Worm (Caenorhabditis elegans) whole organism, early embryonic: ENCODE results near the gene F45G2.8.

Experiments
- B0310.2 ChIP-seq: sonication (generic microtip); optimal IDR thresholded peaks from 2 replicates; lab custom pipeline; 2016; ENCODE audit warnings: mild to moderate bottlenecking, missing genetic modification characterization, missing compliant biosample characterization
- F13C5.2 ChIP-seq: sonication (generic microtip); optimal IDR thresholded peaks from 2 replicates; lab custom pipeline; 2017; ENCODE audit warnings: mild to moderate bottlenecking, missing genetic modification characterization, inconsistent platforms, missing compliant biosample characterization
- aly-1 ChIP-seq: sonication (generic microtip); optimal IDR thresholded peaks from 2 replicates; lab custom pipeline; 2016; ENCODE audit warnings: missing genetic modification characterization, missing compliant biosample characterization
- ama-1 ChIP-seq: fragments of 150-350 bp; optimal IDR thresholded peaks from 2 replicates; lab custom pipeline; 2014
- ceh-13 ChIP-seq: fragments of 200-800 bp; sonication (Bioruptor generic); optimal IDR thresholded peaks from 2 replicates; lab custom pipeline; 2018; ENCODE audit warnings: mild to moderate bottlenecking, missing genetic modification characterization, missing compliant biosample characterization
- ceh-36 ChIP-seq: sonication (generic microtip); optimal IDR thresholded peaks from 2 replicates; lab custom pipeline; 2016; ENCODE audit warnings: missing genetic modification characterization, inconsistent platforms, missing compliant biosample characterization
- ets-7 ChIP-seq: sonication (generic microtip); optimal IDR thresholded peaks from 2 replicates; lab custom pipeline; 2016; ENCODE audit warnings: missing genotype, missing genetic modification characterization, missing compliant biosample characterization
- flt-1 ChIP-seq: fragments of 200-800 bp; sonication (Bioruptor generic); IDR thresholded peaks from 2 replicates; pipeline ENCODE4 v1.3.6; 2022; ENCODE audit warnings: missing genetic modification characterization, missing compliant biosample characterization
- hmbx-1 ChIP-seq: sonication (generic microtip); optimal IDR thresholded peaks from 2 replicates; lab custom pipeline; 2016; ENCODE audit warnings: mild to moderate bottlenecking, missing genetic modification characterization, missing compliant biosample characterization
- hmg-4 ChIP-seq: fragments of 200-800 bp; sonication (Bioruptor generic); optimal IDR thresholded peaks from 2 replicates; lab custom pipeline; 2018; ENCODE audit warnings: mild to moderate bottlenecking, missing genetic modification characterization, missing compliant biosample characterization
- hnd-1 ChIP-seq: sonication (generic microtip); optimal IDR thresholded peaks from 2 replicates; lab custom pipeline; 2016; ENCODE audit warnings: missing genetic modification characterization, missing compliant biosample characterization
- pes-1 ChIP-seq: fragments of 200-800 bp; sonication (Bioruptor generic); IDR thresholded peaks from 2 replicates; pipeline ENCODE4 v1.3.6; 2022; ENCODE audit warnings: missing genetic modification reagents, missing genetic modification characterization, missing compliant biosample characterization
- scrt-1 ChIP-seq: fragments of 200-800 bp; sonication (Bioruptor generic); IDR thresholded peaks from 2 replicates; pipeline ENCODE4 v1.3.6; 2022; ENCODE audit warnings: missing genetic modification characterization, missing compliant biosample characterization
- sea-1 ChIP-seq: fragments of 200-800 bp; sonication (Bioruptor generic); conservative IDR thresholded peaks from 2 replicates; pipeline ENCODE4 v1.3.6; 2022; ENCODE audit warnings: missing genetic modification characterization, missing compliant biosample characterization
- tbx-11 ChIP-seq: fragments of 200-800 bp; sonication (Bioruptor generic); IDR thresholded peaks from 2 replicates; pipeline ENCODE4 v1.3.6; 2022; ENCODE audit warnings: missing genetic modification characterization, missing compliant biosample characterization
- tbx-37 ChIP-seq: fragments of 200-800 bp; sonication (Bioruptor generic); conservative IDR thresholded peaks from 2 replicates; pipeline ENCODE4 v1.3.6; 2022; ENCODE audit warnings: missing genetic modification reagents, missing genetic modification characterization, missing compliant biosample characterization
- tra-4 ChIP-seq: sonication (generic microtip); optimal IDR thresholded peaks from 2 replicates; lab custom pipeline; 2017; ENCODE audit warnings: missing genetic modification characterization, missing compliant biosample characterization

The F45G2.8 gene

DNA sequence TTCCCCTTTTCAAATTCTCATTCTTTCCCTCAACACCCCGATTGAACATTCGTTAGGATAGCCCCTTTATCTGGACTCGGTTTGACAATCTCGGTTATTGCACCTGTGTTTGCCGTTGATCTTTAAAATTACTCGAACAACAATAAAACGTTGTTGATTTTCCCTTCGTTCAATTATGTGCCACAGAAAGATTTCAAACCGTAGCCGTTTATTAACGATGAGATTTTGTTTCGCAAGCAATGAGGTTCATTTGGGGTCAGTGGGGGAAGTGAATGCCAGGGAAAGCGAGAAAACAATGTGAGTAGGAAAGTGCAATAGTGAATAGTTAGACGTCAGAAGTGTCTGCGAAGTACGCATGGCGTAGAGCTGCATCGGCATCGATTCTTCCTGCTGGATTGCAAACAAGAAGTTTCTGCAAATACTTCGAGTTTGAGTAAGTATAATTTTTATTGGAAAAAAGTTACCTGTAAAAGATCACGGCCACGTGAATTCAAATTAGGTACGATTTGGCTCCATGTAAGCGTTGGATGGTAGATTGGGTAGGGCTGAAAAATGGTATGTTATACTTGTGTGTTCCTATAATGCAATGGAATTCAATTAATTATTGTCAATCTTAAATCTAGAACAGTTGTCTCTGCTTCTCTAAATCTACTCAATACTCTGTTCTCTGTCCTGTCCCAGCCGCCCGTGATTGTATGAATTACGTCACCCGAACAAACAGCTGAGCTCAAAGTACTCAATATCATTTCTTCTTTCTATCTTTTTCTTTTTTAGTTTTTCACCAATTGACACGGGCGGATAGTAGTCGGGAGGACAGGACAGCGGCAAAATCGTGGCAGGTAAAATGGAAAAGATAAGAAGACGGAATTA, 29.3 kb upstream of the F45G2.8 start, which contains the start of gene kel-3:
Gene kel-3, plus strand, starts transcription at position 328 of the 870 bp plus-strand sequence.
- peak; percentile 62 for TF ChIP-seq ama-1
- TF ChIP-seq flt-1 (GFP tag; lab: Robert Waterston, UW): no peak

DNA sequence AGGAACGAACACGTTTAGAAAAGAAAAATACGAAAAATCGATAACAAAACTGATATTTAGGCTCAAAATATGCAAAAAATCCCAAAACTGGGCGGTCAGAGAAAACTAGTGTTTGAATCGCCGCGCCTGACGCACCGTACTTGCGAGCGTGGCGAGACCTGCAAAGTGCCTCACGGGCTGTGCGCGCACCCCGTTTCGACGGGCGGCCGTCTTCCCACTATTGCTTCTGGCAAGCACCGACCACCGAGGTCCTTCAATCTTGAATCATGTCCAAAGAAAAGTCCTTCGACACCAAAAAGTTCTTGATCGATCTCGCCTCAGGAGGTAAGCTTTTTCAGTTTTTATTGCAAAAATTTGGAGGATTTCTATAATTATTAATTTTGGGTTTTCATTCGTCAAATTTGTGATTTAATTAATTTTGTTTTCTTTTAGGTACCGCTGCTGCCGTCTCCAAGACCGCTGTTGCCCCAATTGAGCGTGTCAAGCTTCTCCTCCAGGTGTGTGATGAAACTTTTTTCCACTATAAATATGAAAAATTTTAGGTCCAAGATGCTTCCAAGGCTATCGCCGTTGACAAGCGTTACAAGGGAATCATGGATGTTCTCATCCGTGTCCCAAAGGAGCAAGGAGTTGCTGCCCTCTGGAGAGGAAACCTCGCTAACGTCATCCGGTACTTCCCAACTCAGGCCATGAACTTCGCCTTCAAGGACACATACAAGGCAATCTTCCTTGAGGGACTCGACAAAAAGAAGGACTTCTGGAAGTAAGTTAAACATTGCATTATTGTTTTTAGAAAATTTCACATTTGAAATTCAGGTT, 27.7 kb upstream of the F45G2.8 start, which contains the start of gene ant-1.1:
Gene ant-1.1, plus strand, starts transcription at position 199 of the 819 bp plus-strand sequence.
- 0 out of 2 replicates have a peak, but pooled peaks have one; percentile 44 for TF ChIP-seq sea-1 (GFP tag; lab: Robert Waterston, UW)
- TF ChIP-seq F13C5.2 (tag; lab: Kevin White, UChicago): peak; percentile 80
- peak; percentile 24 for TF ChIP-seq tra-4 (tag; lab: Kevin White, UChicago)
- TF ChIP-seq hmg-4: peak; percentile 62
- TF ChIP-seq tbx-37 (GFP tag; lab: Robert Waterston, UW): peak; percentile 59
- no peak for TF ChIP-seq hnd-1 (tag; lab: Kevin White, UChicago)
- TF ChIP-seq ceh-36 (tag; lab: Kevin White, UChicago): peak; percentile 20
- no peak for TF ChIP-seq ama-1
- 0 out of 2 replicates have a peak, but pooled peaks have one; percentile 20 for TF ChIP-seq scrt-1 (GFP tag; lab: Robert Waterston, UW)
- no peak for TF ChIP-seq B0310.2 (tag; lab: Kevin White, UChicago)
- TF ChIP-seq pes-1 (GFP tag; lab: Robert Waterston, UW): peak; percentile 52; the same call in 1 of the 2 replicates
- TF ChIP-seq hmbx-1 (tag; lab: Kevin White, UChicago): no peak
- no peak for TF ChIP-seq ets-7 (tag; lab: Kevin White, UChicago)

DNA sequence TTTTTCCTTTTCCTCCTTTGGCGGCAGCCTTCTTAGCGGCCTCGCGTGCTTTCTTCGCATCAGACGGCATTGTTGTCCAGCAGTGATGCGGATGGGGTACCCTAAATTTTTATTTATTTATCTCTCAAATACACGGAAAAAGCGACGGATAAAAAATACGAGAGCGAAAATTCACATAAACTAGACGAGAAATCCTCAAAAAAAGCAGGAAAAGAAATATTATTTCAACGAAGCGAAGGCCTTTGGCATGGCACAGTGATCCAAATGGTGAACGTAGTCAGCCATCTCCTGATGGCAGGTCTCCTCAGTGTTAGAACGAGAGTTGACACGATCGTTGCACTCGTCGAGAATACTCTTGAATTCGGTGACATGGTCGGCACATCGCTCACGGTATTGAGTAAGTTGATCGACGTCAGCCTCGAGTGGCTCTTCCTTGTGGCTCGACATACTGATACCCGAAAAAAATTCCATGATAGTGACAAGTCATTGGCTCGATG, 26.7 kb upstream of the F45G2.8 start, which contains the start of the genes abcf-2 and T27E9.2:
Gene abcf-2, minus strand, starts transcription at position 101 of the 497 bp plus-strand sequence.
Gene T27E9.2, minus strand, starts transcription at position 447 of the 497 bp plus-strand sequence.
- TF ChIP-seq flt-1 (GFP tag; lab: Robert Waterston, UW): no peak
- no peak for TF ChIP-seq tra-4 (tag; lab: Kevin White, UChicago)
- TF ChIP-seq ama-1: no peak

DNA sequence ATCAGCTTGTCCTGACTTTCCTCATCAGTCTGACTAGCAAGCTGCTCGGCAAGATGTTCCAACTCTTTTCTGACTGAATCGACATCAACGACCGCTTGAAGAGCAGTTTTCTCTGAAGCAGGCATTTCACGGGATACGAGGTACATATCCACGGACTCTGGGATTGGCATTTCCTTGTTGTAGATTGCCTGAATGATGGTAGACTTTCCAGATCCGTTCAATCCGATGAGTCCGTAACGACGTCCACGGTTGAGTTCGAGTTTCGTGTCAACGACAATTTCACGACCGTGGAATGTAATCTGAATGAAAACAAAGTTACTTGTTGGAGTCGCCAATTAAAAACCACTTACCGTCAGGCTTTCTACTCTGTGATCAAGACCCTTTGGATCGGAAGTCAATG, 26.1 kb upstream of the F45G2.8 start:
- no peak for TF ChIP-seq hmbx-1 (tag; lab: Kevin White, UChicago)
- TF ChIP-seq tbx-11: no peak
- no peak for TF ChIP-seq scrt-1 (GFP tag; lab: Robert Waterston, UW)
- no peak for TF ChIP-seq tra-4 (tag; lab: Kevin White, UChicago)
- TF ChIP-seq aly-1 (tag; lab: Kevin White, UChicago): no peak
- no peak for TF ChIP-seq ceh-36 (tag; lab: Kevin White, UChicago)

DNA sequence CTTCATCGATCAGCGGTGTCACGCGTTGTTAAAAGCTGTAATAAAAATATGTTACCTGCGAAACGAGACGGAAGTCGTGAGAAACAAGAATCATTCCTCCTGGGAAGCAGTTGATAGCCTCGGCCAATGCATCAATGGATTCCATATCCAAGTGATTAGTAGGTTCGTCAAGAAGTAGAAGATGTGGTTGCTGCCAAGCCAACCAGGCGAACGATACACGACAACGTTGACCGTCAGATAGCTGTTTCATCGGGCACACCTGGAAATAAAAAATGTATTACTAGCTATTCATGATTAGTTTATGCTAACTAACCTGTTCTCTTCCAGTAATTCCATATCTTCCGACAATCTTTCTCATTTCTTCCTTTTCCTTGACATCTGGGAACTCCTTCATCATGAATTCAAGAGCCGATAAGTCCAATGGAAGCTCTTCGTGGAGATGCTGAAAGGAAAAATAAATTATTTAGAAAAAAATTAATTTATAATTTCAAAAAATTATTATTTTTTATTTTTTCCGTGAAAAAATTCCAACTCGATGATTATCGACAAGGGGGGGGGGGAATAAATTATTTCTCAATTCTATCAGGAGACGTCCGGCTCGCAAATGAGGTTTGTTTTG, 23.6 kb upstream of the F45G2.8 start, which contains the start of gene tag-164:
Gene tag-164, plus strand, starts transcription at position 569 of the 619 bp plus-strand sequence.
- no peak for TF ChIP-seq tra-4 (tag; lab: Kevin White, UChicago)
- no peak for TF ChIP-seq F13C5.2 (tag; lab: Kevin White, UChicago)
- TF ChIP-seq ceh-13 (GFP tag; lab: Kevin White, UChicago): no peak
- no peak for TF ChIP-seq hnd-1 (tag; lab: Kevin White, UChicago)
- TF ChIP-seq ceh-36 (tag; lab: Kevin White, UChicago): no peak
- TF ChIP-seq tbx-37 (GFP tag; lab: Robert Waterston, UW): no peak
- TF ChIP-seq scrt-1 (GFP tag; lab: Robert Waterston, UW): no peak
- TF ChIP-seq tbx-11: no peak
- TF ChIP-seq hmg-4: no peak
- TF ChIP-seq ama-1: no peak
- TF ChIP-seq sea-1 (GFP tag; lab: Robert Waterston, UW): no peak
- TF ChIP-seq aly-1 (tag; lab: Kevin White, UChicago): no peak
- no peak for TF ChIP-seq B0310.2 (tag; lab: Kevin White, UChicago)
- TF ChIP-seq hmbx-1 (tag; lab: Kevin White, UChicago): no peak

DNA sequence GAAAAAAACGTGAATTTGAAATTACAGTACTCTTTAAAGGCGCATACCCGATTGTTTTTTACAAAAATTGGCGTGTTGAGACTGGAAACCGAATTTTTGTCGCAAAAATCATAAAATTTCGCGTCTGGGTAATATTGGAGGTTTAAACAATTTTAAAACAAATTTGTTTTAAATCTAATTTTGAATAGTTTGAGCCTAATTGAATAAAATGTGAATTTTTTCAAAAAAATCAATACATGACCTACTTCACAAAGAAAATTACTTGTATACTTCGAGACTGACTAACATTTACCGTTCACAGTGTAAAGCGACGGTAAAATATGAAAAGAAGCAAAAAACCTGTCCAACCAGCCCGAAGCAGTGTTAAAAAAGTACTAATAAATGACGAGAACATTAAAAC, 21.8 kb upstream of the F45G2.8 start:
- no peak for TF ChIP-seq sea-1 (GFP tag; lab: Robert Waterston, UW)
- no peak for TF ChIP-seq ceh-36 (tag; lab: Kevin White, UChicago)
- TF ChIP-seq B0310.2 (tag; lab: Kevin White, UChicago): no peak
- no peak for TF ChIP-seq ceh-13 (GFP tag; lab: Kevin White, UChicago)
- TF ChIP-seq ets-7 (tag; lab: Kevin White, UChicago): no peak
- no peak for TF ChIP-seq scrt-1 (GFP tag; lab: Robert Waterston, UW)
- TF ChIP-seq pes-1 (GFP tag; lab: Robert Waterston, UW): no peak
- TF ChIP-seq tbx-11: no peak
- no peak for TF ChIP-seq flt-1 (GFP tag; lab: Robert Waterston, UW)
- TF ChIP-seq F13C5.2 (tag; lab: Kevin White, UChicago): no peak
- TF ChIP-seq hmbx-1 (tag; lab: Kevin White, UChicago): no peak
- TF ChIP-seq hmg-4: no peak
- TF ChIP-seq hnd-1 (tag; lab: Kevin White, UChicago): no peak
- no peak for TF ChIP-seq aly-1 (tag; lab: Kevin White, UChicago)
